Fruit fly (Drosophila melanogaster): ENCODE results near the gene CG12576.

Gene CG12576

DNA sequence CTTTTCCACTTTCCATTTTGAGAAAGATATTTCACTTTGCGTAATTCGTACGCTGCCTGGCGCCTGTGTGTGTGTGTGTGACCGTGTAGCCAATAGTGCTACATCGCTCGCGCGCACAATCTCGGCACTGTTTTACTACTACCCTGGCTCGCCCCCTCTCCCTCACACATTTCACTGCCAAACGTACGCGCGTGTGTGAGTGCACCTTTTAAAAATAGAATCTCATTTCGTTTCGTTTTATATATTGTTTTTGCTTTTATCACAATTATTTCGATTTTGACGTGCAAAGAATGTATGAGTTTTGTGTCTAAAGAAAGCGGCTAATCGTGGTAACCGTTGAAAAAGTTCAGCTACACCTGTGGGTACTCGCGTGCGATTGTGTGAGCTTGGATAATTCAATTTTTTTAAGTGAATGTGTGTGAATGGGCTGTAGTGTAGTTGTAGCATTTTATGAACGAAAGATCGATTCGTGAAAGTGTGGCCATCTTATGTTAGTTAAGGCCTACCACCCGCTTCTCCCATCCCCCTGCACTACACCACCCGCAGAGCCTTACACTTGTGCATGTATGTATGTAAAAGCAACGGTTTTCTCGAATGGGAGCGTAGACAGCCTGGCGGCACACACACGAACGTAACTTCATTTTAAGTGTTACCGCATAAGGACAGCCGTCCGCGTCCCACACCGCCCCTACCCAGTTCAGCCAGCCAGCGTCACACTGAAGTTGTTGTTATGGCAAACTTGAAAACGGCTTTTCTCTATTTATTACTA, 25.8 kb downstream of the CG12576 start:
- TF ChIP-seq Myc (optimal IDR thresholded peaks at IDR 0.05), result no peak
- no peak for TF ChIP-seq Sin3A (optimal IDR thresholded peaks at IDR 0.05)
- TF ChIP-seq ttk (optimal IDR thresholded peaks at IDR 0.05), result no peak
- no peak for TF ChIP-seq h (optimal IDR thresholded peaks at IDR 0.05)
- TF ChIP-seq psq (optimal IDR thresholded peaks at IDR 0.05), result no peak
- no peak for TF ChIP-seq insv (optimal IDR thresholded peaks at IDR 0.05)

DNA sequence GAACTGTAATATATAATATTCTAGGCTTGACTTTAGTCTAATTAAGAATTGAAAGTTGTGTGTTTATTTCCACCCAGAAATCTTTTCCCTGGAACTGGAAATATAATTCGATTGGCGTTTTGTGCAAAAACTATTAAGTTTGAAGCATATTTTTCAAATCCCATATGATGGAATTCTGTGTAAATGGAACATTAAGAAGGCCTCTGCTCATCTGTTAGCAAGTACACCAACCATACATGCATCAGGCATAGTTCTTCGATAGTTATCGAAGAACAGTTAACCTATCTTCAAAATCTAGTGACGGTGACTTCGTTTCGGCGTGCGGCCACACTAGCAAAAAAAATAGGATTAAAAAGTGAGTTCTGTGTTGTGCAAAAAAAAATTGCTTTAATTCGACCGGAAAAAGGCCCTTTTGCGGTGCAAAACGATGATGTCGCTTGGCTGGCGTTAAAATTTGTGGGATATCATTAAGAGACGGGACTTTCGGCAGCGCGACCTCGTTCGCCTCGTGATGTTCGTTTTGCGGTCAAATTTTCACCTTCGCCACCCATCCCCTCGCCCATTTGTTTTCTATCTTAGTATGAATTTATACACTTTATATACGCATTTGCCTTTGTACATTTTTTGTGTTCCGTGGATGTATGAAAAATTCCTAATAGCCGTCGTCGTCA, 26.5 kb downstream of the CG12576 start, which contains the start of gene Usp2:
Gene Usp2 (plus strand): TSS at position 295 of the 671 bp plus-strand sequence.
- TF ChIP-seq ttk (optimal IDR thresholded peaks at IDR 0.05), result no peak
- TF ChIP-seq insv (optimal IDR thresholded peaks at IDR 0.05), result no peak
- TF ChIP-seq h (optimal IDR thresholded peaks at IDR 0.05), result no peak
- no peak for TF ChIP-seq Myc (optimal IDR thresholded peaks at IDR 0.05)
- no peak for TF ChIP-seq Sin3A (optimal IDR thresholded peaks at IDR 0.05)
- TF ChIP-seq psq (optimal IDR thresholded peaks at IDR 0.05), result no peak

DNA sequence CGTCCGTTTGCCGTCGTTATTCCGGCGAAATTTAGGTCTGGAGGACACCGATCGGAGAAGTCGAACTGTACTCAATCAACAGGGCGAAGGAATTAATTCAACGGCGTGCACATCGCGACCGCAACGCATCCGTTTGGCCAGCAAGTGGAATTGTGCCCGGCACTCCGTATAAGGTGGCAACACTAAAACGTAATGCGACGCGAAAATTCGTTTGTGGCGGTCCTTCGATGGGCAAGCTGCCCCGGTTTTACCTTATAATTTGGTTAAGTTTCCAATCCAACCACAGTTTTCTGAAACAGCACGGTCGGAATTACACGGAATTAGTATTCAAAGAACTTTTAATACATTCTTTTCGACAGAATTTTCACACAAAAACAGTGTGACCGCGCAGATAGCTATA, 27.1 kb downstream of the CG12576 start, which contains the start of gene wap:
Gene wap (minus strand): TSS at position 400 of the 400 bp plus-strand sequence.
- no peak for TF ChIP-seq insv (optimal IDR thresholded peaks at IDR 0.05)
- no peak for TF ChIP-seq Myc (optimal IDR thresholded peaks at IDR 0.05)
- TF ChIP-seq ttk (optimal IDR thresholded peaks at IDR 0.05), result no peak
- TF ChIP-seq Sin3A (optimal IDR thresholded peaks at IDR 0.05), result no peak
- TF ChIP-seq h (optimal IDR thresholded peaks at IDR 0.05), result no peak

DNA sequence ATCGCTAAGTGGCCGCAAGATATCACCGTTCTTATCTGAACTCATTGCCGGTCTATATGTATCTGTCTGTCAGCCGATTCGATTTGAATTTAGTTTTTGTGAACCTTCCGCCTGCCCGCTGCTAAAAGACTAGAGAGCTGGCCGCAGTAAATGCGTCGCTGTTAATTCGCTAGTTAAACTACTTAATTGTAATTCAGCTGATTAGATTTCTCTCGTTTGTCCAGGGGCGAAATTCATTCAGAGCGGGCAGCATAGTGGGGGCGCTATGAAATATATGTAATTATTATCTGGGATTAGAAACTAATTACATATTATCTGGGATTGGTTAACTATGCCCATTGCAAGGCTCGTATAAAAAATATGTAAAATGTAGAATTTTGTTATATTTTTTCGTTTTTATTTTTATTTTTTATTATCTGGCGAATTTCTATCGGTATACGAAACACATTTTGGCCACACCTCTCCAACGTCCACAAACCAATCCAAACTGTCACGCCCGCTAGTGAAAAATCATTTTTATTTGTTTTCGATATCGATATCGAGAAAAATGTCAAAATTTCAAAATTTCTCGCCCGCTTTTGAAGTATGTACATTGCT, 32.9 kb downstream of the CG12576 start, which contains the start of the genes CG14615 and tilB:
Gene CG14615 (minus strand): TSS at position 301 of the 597 bp plus-strand sequence.
Gene tilB (plus strand): TSS at position 547 of the 597 bp plus-strand sequence.
- TF ChIP-seq Myc (optimal IDR thresholded peaks at IDR 0.05), result no peak
- TF ChIP-seq ttk (optimal IDR thresholded peaks at IDR 0.05), result no peak
- no peak for TF ChIP-seq insv (optimal IDR thresholded peaks at IDR 0.05)
- no peak for TF ChIP-seq Sin3A (optimal IDR thresholded peaks at IDR 0.05)
- no peak for TF ChIP-seq h (optimal IDR thresholded peaks at IDR 0.05)
- TF ChIP-seq psq (optimal IDR thresholded peaks at IDR 0.05), result no peak

DNA sequence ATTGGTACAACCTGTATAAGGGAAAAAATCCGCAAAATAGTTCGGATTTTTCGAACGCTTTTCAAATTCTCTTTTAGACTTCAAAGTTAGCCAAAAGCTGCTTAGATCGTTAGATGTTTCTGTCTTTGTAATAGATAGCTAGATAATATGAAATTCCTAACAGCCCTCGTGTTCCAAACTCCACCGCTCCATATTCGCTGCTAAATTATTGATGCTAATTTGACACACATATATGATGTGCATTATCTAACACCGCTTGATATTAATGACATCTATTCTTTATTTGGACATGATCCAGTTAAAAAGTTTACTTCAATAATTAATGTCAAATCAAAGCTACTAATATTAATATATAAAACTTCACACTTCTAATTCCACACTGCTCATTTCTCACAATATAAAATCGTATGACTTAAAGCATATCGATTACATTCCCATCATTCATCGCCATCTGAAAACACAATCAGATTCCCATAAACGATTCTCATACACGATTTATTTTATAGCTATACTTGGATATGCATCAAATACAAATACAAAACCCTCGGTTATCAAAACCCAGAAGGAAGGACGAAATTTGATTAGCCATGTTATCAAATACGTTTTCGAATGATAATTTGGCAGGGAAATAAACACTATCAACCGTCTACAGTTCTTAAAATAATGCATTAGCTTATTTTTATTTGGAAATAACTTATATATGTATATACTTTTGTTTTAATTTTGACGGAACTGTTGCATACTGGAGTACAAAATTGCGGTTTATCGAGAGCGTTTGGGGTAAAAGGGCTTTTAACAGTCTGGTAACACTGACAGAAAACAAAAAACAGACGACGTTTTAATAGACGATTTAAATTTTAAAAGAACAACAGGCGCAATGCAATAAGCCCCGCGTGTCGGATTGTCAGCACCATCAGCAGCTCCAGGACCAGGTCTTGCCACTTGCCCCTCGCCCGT, 37.9 kb downstream of the CG12576 start, which contains the start of gene CG14621:
Gene CG14621 (plus strand): TSS at position 274 of the 957 bp plus-strand sequence.
- no peak for TF ChIP-seq Sin3A (optimal IDR thresholded peaks at IDR 0.05)
- no peak for TF ChIP-seq insv (optimal IDR thresholded peaks at IDR 0.05)
- no peak for TF ChIP-seq h (optimal IDR thresholded peaks at IDR 0.05)
- no peak for TF ChIP-seq ttk (optimal IDR thresholded peaks at IDR 0.05)
- no peak for TF ChIP-seq psq (optimal IDR thresholded peaks at IDR 0.05)
- TF ChIP-seq Myc (optimal IDR thresholded peaks at IDR 0.05), result no peak

DNA sequence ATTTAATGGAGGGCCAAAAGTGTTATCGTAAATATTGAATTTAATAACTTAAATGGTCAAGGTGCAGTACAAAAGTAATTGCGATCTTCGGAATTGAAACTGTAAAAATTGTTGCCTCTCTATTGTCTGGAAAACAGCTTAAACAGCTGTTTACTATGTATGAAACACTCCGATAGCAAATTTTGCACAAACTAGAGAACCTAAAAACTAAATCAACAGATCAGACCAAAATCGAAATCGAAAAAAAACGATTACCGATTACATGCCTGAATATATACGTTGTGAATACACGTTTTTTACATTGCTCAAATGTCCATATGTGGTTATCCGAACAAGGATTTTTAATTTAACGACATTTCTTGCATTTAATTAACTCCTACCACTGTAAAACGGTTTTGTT, 38.6 kb downstream of the CG12576 start:
- no peak for TF ChIP-seq insv (optimal IDR thresholded peaks at IDR 0.05)
- no peak for TF ChIP-seq Sin3A (optimal IDR thresholded peaks at IDR 0.05)
- no peak for TF ChIP-seq Myc (optimal IDR thresholded peaks at IDR 0.05)
- TF ChIP-seq ttk (optimal IDR thresholded peaks at IDR 0.05), result no peak
- no peak for TF ChIP-seq psq (optimal IDR thresholded peaks at IDR 0.05)
- TF ChIP-seq h (optimal IDR thresholded peaks at IDR 0.05), result no peak

DNA sequence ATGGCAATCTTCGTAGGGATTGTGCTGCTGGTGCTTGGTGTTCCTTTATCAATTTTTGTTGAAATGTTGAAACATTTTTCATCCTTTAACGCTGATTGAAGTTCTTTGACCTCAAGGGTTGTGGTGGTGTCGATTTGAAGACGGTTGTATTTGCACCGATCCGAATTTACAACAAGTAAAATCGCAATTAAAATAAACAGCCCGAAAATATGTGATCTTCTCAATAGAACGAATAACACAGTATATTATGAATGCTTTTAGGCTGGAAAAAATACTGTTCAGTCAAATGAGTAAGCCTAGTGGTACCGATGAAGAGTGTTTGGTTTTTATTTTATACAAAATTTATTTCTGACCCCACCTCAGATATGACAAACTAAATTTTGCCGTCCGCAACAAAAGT, 39.1 kb downstream of the CG12576 start:
- TF ChIP-seq psq (optimal IDR thresholded peaks at IDR 0.05), result no peak
- TF ChIP-seq Sin3A (optimal IDR thresholded peaks at IDR 0.05), result no peak
- no peak for TF ChIP-seq insv (optimal IDR thresholded peaks at IDR 0.05)
- TF ChIP-seq Myc (optimal IDR thresholded peaks at IDR 0.05), result no peak
- TF ChIP-seq ttk (optimal IDR thresholded peaks at IDR 0.05), result no peak
- no peak for TF ChIP-seq h (optimal IDR thresholded peaks at IDR 0.05)

DNA sequence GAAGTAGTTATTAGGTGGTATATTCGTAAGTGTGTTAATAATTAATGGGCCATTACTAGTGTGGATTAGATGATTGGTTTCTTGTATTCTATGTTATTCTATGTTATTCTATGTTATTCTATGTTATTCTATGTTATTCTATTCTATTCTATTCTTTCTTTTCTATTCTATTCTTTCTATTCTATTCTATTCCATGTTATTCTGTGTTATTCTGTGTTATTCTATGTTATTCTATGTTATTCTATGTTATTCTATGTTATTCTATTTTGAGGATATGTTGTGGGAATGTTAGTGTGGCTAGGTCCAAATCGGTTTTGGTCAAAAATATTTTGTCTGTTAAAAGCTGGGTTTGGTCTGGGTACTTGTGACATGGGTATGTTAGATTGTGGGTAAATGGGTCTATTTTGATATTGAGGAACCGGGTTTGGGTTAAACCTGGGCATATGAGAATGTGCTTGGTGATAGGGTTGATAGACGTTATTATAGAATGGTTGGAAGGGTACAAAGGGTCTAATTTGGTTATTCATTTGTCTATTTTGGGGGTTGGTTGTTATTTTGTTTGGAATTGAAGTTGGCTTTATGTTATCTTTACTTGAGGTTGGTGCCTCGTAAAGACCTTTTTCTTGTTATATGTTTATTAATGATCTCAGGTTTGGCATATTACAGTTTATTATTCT, 49.1 kb downstream of the CG12576 start:
- peak; percentile 100 for TF ChIP-seq psq (optimal IDR thresholded peaks at IDR 0.05)
- peak; percentile 21 for TF ChIP-seq Sin3A (optimal IDR thresholded peaks at IDR 0.05)
